Worm (Caenorhabditis elegans) whole organism, late embryonic: ENCODE measurements around the gene nlf-1.

Experiments used
- C08G9.2 ChIP-seq: sonication (generic microtip); optimal IDR thresholded peaks from 2 replicates; lab custom pipeline; 2016; ENCODE audit warnings: mild to moderate bottlenecking, missing genetic modification characterization, moderate library complexity, missing compliant biosample characterization
- C38D4.7 ChIP-seq: fragments of 200-800 bp; sonication (Bioruptor generic); optimal IDR thresholded peaks from 2 replicates; lab custom pipeline; 2018; ENCODE audit warnings: mild to moderate bottlenecking, missing genetic modification characterization, moderate library complexity, missing compliant biosample characterization
- Y22D7AL.16 ChIP-seq: sonication (generic microtip); optimal IDR thresholded peaks from 2 replicates; lab custom pipeline; 2016; ENCODE audit warnings: missing genetic modification characterization, missing compliant biosample characterization
- ahr-1 ChIP-seq: sonication (generic microtip); optimal IDR thresholded peaks from 2 replicates; lab custom pipeline; 2016; ENCODE audit warnings: missing genetic modification characterization, missing compliant biosample characterization
- ceh-18 ChIP-seq: sonication (generic microtip); optimal IDR thresholded peaks from 2 replicates; lab custom pipeline; 2016; ENCODE audit warnings: missing genetic modification characterization, missing compliant biosample characterization
- ceh-22 ChIP-seq: sonication (generic microtip); optimal IDR thresholded peaks from 2 replicates; lab custom pipeline; 2017; ENCODE audit warnings: missing biosample characterization, missing genetic modification characterization
- ceh-30 ChIP-seq: fragments of 150-350 bp; optimal IDR thresholded peaks from 2 replicates; lab custom pipeline; 2014; ENCODE audit warnings: missing biosample characterization, missing genetic modification characterization
- ceh-45 ChIP-seq: fragments of 200-800 bp; sonication (Bioruptor generic); IDR thresholded peaks from 2 replicates; pipeline ENCODE4 v1.3.6; 2022; ENCODE audit warnings: missing genetic modification reagents, missing genetic modification characterization, missing compliant biosample characterization
- ceh-48 ChIP-seq: sonication (generic microtip); optimal IDR thresholded peaks from 2 replicates; lab custom pipeline; 2016; ENCODE audit warnings: missing genetic modification characterization, inconsistent platforms, missing compliant biosample characterization
- ceh-6 ChIP-seq: fragments of 200-800 bp; sonication (Bioruptor generic); optimal IDR thresholded peaks from 2 replicates; lab custom pipeline; 2018; ENCODE audit warnings: mild to moderate bottlenecking, missing genetic modification characterization, missing compliant biosample characterization
- ceh-9 ChIP-seq: sonication (generic microtip); optimal IDR thresholded peaks from 2 replicates; lab custom pipeline; 2016; ENCODE audit warnings: mild to moderate bottlenecking, missing genetic modification characterization, inconsistent platforms, missing compliant biosample characterization
- che-1 ChIP-seq: sonication (generic microtip); optimal IDR thresholded peaks from 2 replicates; lab custom pipeline; 2016; ENCODE audit warnings: mild to moderate bottlenecking, missing genetic modification characterization, missing compliant biosample characterization
- dmd-4 ChIP-seq: sonication (generic microtip); optimal IDR thresholded peaks from 2 replicates; lab custom pipeline; 2016; ENCODE audit warnings: borderline replicate concordance, missing genetic modification characterization, missing compliant biosample characterization
- elt-4 ChIP-seq: sonication (generic microtip); optimal IDR thresholded peaks from 2 replicates; lab custom pipeline; 2016; ENCODE audit warnings: missing genetic modification characterization, missing compliant biosample characterization
- ets-4 ChIP-seq: sonication (generic microtip); optimal IDR thresholded peaks from 2 replicates; lab custom pipeline; 2016; ENCODE audit warnings: missing genetic modification characterization, missing compliant biosample characterization
- eyg-1 ChIP-seq: sonication (generic microtip); optimal IDR thresholded peaks from 2 replicates; lab custom pipeline; 2016; ENCODE audit warnings: missing genotype, missing genetic modification characterization, missing compliant biosample characterization
- fax-1 ChIP-seq: sonication (generic microtip); optimal IDR thresholded peaks from 2 replicates; lab custom pipeline; 2016; ENCODE audit warnings: missing genotype, missing genetic modification characterization, missing compliant biosample characterization
- fkh-6 ChIP-seq: sonication (generic microtip); optimal IDR thresholded peaks from 2 replicates; lab custom pipeline; 2016; ENCODE audit warnings: missing genetic modification characterization, missing compliant biosample characterization
- gmeb-2 ChIP-seq: sonication (generic microtip); optimal IDR thresholded peaks from 2 replicates; lab custom pipeline; 2016; ENCODE audit warnings: missing genetic modification characterization, inconsistent platforms, missing compliant biosample characterization
- hlh-15 ChIP-seq: sonication (generic microtip); optimal IDR thresholded peaks from 2 replicates; lab custom pipeline; 2016; ENCODE audit warnings: missing genetic modification characterization, missing compliant biosample characterization
- hlh-8 ChIP-seq: sonication (generic microtip); optimal IDR thresholded peaks from 2 replicates; lab custom pipeline; 2016; ENCODE audit warnings: missing genotype, missing genetic modification characterization, missing compliant biosample characterization
- lim-6 ChIP-seq: sonication (generic microtip); optimal IDR thresholded peaks from 2 replicates; lab custom pipeline; 2016; ENCODE audit warnings: missing genetic modification characterization, missing compliant biosample characterization
- lin-11 ChIP-seq: fragments of 200-800 bp; sonication (Bioruptor generic); optimal IDR thresholded peaks from 2 replicates; lab custom pipeline; 2018; ENCODE audit warnings: mild to moderate bottlenecking, missing genetic modification characterization, missing compliant biosample characterization
- mec-3 ChIP-seq: sonication (generic microtip); optimal IDR thresholded peaks from 2 replicates; lab custom pipeline; 2016; ENCODE audit warnings: borderline replicate concordance, missing genetic modification characterization, missing compliant biosample characterization
- nfya-1 ChIP-seq: sonication (generic microtip); optimal IDR thresholded peaks from 2 replicates; lab custom pipeline; 2017; ENCODE audit warnings: missing genetic modification characterization, mild to moderate bottlenecking, missing compliant biosample characterization, antibody characterized with exemption, moderate library complexity
- nhr-11 ChIP-seq: fragments of 150-350 bp; optimal IDR thresholded peaks from 2 replicates; lab custom pipeline; 2014; ENCODE audit warnings: missing biosample characterization, missing genetic modification characterization
- npax-4 ChIP-seq: sonication (generic microtip); optimal IDR thresholded peaks from 2 replicates; lab custom pipeline; 2016; ENCODE audit warnings: missing genetic modification characterization, missing compliant biosample characterization
- pax-1 ChIP-seq: fragments of 150-350 bp; optimal IDR thresholded peaks from 2 replicates; lab custom pipeline; 2014; ENCODE audit warnings: missing biosample characterization, missing genetic modification characterization
- pha-2 ChIP-seq: sonication (generic microtip); optimal IDR thresholded peaks from 2 replicates; lab custom pipeline; 2017; ENCODE audit warnings: mild to moderate bottlenecking, missing genetic modification characterization, missing compliant biosample characterization
- pros-1 ChIP-seq: fragments of 150-350 bp; optimal IDR thresholded peaks from 2 replicates; lab custom pipeline; 2014; ENCODE audit warnings: missing biosample characterization, missing genetic modification reagents, missing genetic modification characterization
- rnt-1 ChIP-seq: sonication (generic microtip); optimal IDR thresholded peaks from 2 replicates; lab custom pipeline; 2016; ENCODE audit warnings: missing genetic modification characterization, missing compliant biosample characterization
- sdc-2 ChIP-seq: sonication (generic microtip); optimal IDR thresholded peaks from 2 replicates; lab custom pipeline; 2016; ENCODE audit warnings: missing genotype, missing genetic modification characterization, missing compliant biosample characterization
- syd-9 ChIP-seq: sonication (generic microtip); optimal IDR thresholded peaks from 2 replicates; lab custom pipeline; 2016; ENCODE audit warnings: mild to moderate bottlenecking, missing genetic modification characterization, moderate library complexity, missing compliant biosample characterization
- tbx-2 ChIP-seq: sonication (generic microtip); optimal IDR thresholded peaks from 2 replicates; lab custom pipeline; 2016; ENCODE audit warnings: missing genetic modification characterization, missing compliant biosample characterization
- ttx-3 ChIP-seq: sonication (generic microtip); optimal IDR thresholded peaks from 2 replicates; lab custom pipeline; 2016; ENCODE audit warnings: missing genetic modification reagents, missing genetic modification characterization, missing compliant biosample characterization
- unc-3 ChIP-seq, 2 experiments: fragments of 200-800 bp in 1 of 2; sonication (Bioruptor generic) in 1 of 2; sonication (generic microtip) in 1 of 2; conservative IDR thresholded peaks in 1 of 2; optimal IDR thresholded peaks in 1 of 2; 2 replicates each; pipeline versions ENCODE4 v1.3.6 to Lab custom; 2016 to 2022; ENCODE audit warnings: missing compliant biosample characterization in 2 of 2, missing genetic modification characterization in 2 of 2, missing genetic modification reagents in 1 of 2
- unc-55 ChIP-seq: sonication (generic microtip); optimal IDR thresholded peaks from 2 replicates; lab custom pipeline; 2017; ENCODE audit warnings: missing biosample characterization, missing genetic modification reagents, missing genetic modification characterization
- zip-5 ChIP-seq: sonication (generic microtip); optimal IDR thresholded peaks from 2 replicates; lab custom pipeline; 2016; ENCODE audit warnings: missing genetic modification characterization, missing compliant biosample characterization

nlf-1 gene

DNA sequence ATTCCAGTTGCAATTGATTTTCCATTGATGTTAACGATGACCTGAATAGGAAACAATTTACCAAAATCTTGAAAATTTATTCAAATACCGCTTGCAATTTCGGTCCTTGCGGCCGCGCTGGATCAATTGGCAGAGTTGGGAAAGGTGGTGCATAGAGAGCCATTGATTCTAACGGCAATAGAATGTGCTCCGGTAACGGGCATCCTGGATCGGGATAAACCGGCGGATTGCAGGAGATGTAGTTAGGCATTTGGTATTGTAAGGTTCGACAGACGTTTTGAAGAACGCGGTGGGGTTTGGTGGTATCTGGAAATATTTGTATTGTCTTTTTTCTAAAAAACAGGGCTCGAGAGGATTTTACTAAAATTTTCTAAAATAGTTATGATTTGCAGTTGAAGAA lies 13.5 kb upstream of the nlf-1 start:
- TF ChIP-seq ceh-30 (tag; lab: Kevin White, UChicago) (no peak), nhr-11 (no peak), sdc-2 (tag; lab: Kevin White, UChicago) (no peak), gmeb-2 (no peak), mec-3 (tag; lab: Kevin White, UChicago) (no peak), lim-6 (tag; lab: Kevin White, UChicago) (no peak), ttx-3 (tag; lab: Kevin White, UChicago) (no peak), rnt-1 (no peak), ceh-45 (GFP tag; lab: Robert Waterston, UW) (no peak), eyg-1 (tag; lab: Kevin White, UChicago) (no peak), dmd-4 (tag; lab: Kevin White, UChicago) (no peak), ets-4 (tag; lab: Kevin White, UChicago) (no peak)

DNA sequence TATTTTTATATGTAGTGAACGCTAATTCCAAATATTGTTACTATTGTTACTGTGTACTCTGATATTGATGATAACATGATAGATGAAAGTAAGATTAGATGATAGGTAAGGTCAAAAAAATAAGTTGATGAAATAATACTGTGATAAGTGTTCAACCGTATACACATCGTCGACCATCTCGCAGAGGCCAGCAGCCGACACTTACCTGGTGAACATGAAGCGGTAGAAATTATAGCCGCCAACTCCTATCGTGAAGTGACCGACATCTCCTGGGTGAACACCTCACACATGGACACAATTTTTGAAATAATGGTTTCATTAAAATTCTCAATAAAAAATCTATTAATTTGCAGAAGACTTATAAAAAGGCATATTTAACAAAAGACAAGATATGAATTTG lies 10.0 kb upstream of the nlf-1 start:
- TF ChIP-seq lim-6 (tag; lab: Kevin White, UChicago) = no peak
- TF ChIP-seq lin-11 (tag; lab: Kevin White, UChicago) = no peak
- TF ChIP-seq C08G9.2 (tag; lab: Kevin White, UChicago) = no peak
- TF ChIP-seq fkh-6 (tag; lab: Kevin White, UChicago) = no peak
- TF ChIP-seq Y22D7AL.16 (tag; lab: Kevin White, UChicago) = no peak
- no peak for TF ChIP-seq pros-1 (tag; lab: Kevin White, UChicago)
- TF ChIP-seq nhr-11 = no peak
- no peak for TF ChIP-seq ets-4 (tag; lab: Kevin White, UChicago)
- TF ChIP-seq pha-2 = no peak
- no peak for TF ChIP-seq ceh-18 (tag; lab: Kevin White, UChicago)
- no peak for TF ChIP-seq syd-9
- no peak for TF ChIP-seq sdc-2 (tag; lab: Kevin White, UChicago)
- no peak for TF ChIP-seq eyg-1 (tag; lab: Kevin White, UChicago)
- TF ChIP-seq tbx-2 (tag; lab: Kevin White, UChicago) = no peak
- TF ChIP-seq hlh-8 (tag; lab: Kevin White, UChicago) = no peak
- no peak for TF ChIP-seq unc-3 (GFP tag; conservative IDR thresholded peaks at IDR 0.05; lab: Robert Waterston, UW)
- TF ChIP-seq unc-3 (tag; optimal IDR thresholded peaks at IDR 0.05; lab: Kevin White, UChicago) = no peak

DNA sequence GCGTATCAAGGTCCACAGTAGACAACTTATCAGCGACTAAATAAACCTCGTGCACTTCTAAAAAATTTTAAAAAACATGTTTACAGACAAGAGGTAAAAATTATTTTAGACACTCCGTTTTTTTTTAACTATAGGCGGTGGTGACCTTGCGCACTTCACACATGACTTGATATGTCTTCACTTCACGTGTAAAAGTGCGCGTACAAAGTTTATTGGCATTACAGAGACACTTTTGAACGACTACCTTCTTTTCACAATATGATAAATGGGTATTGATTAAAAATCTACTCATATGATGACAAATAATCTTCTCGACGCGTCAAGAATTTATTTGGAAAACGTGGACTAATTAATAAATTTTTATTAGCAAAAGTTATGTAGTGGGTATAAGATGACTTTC lies 9.4 kb upstream of the nlf-1 start:
- TF ChIP-seq ceh-22 (tag; lab: Kevin White, UChicago) = no peak
- no peak for TF ChIP-seq che-1
- no peak for TF ChIP-seq pax-1 (tag; lab: Kevin White, UChicago)
- no peak for TF ChIP-seq ahr-1 (tag; lab: Kevin White, UChicago)
- TF ChIP-seq npax-4 (tag; lab: Kevin White, UChicago) = no peak
- no peak for TF ChIP-seq zip-5 (tag; lab: Kevin White, UChicago)
- TF ChIP-seq ets-4 (tag; lab: Kevin White, UChicago) = no peak

DNA sequence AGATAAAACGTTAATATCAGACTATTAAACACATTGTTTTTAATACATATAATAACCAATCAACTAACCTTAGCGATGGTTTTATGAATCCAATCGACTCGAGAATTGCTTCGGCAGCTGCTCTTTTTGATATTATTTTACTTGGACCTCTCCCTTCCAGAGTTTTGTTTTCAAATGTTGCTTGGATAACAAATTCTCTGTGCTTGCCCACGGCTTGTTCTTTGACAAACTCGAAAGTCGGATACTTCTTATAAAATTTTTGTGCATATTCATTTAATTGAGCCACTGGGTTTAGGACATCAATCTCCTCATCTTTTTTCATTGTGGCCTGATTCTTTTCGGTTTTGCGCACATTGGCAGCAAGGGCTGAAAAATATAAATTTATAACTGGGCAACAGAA lies 7.6 kb upstream of the nlf-1 start, which contains the start of gene F55A4.3:
Gene F55A4.3, minus strand, starts transcription at position 101 of the 400 bp plus-strand sequence.
- TF ChIP-seq nfya-1 (no peak), pros-1 (tag; lab: Kevin White, UChicago) (no peak), ceh-6 (GFP tag; lab: Kevin White, UChicago) (no peak), unc-55 (GFP tag; lab: Kevin White, UChicago) (no peak), ceh-48 (tag; lab: Kevin White, UChicago) (no peak), hlh-15 (no peak), che-1 (no peak), syd-9 (no peak), fax-1 (tag; lab: Kevin White, UChicago) (no peak), elt-4 (tag; lab: Kevin White, UChicago) (no peak), C38D4.7 (GFP tag; lab: Kevin White, UChicago) (no peak), hlh-8 (tag; lab: Kevin White, UChicago) (no peak), ceh-9 (no peak)
